Fruit fly (Drosophila melanogaster) whole organism, embryonic: ENCODE data around the gene Rab14.

Source experiments
- Ada2b ChIP-seq: fragments of 200-800 bp; sonication (Bioruptor generic); IDR thresholded peaks from 2 replicates; pipeline ENCODE4 v1.3.6; 2022; ENCODE audit warnings: missing biosample characterization, missing genetic modification characterization
- Atf-2 ChIP-seq: fragments of 200-800 bp; sonication (Bioruptor generic); optimal IDR thresholded peaks from 2 replicates; lab custom pipeline; 2016; ENCODE audit warnings: missing biosample characterization, missing genetic modification characterization
- Atf6 ChIP-seq: fragments of 200-800 bp; sonication (Bioruptor generic); IDR thresholded peaks from 2 replicates; pipeline ENCODE4 v1.3.6; 2022; ENCODE audit warnings: missing biosample characterization, missing genetic modification characterization
- Bteb2 ChIP-seq: fragments of 200-800 bp; sonication (Bioruptor generic); optimal IDR thresholded peaks from 2 replicates; lab custom pipeline; 2016; ENCODE audit warnings: missing biosample characterization, missing genetic modification characterization
- CG10274 ChIP-seq: fragments of 200-800 bp; sonication (Bioruptor generic); optimal IDR thresholded peaks from 3 replicates; lab custom pipeline; 2017; ENCODE audit warnings: missing biosample characterization, mild to moderate bottlenecking, missing genetic modification characterization
- CG10431 ChIP-seq: fragments of 200-800 bp; sonication (Bioruptor generic); optimal IDR thresholded peaks from 3 replicates; lab custom pipeline; 2018; ENCODE audit warnings: missing biosample characterization, mild to moderate bottlenecking, missing genetic modification characterization
- CG10979 ChIP-seq: fragments of 200-800 bp; sonication (Bioruptor generic); optimal IDR thresholded peaks from 2 replicates; lab custom pipeline; 2018; ENCODE audit warnings: missing biosample characterization, mild to moderate bottlenecking, missing genetic modification characterization, moderate library complexity
- CG11504 ChIP-seq: fragments of 200-800 bp; sonication (Bioruptor generic); optimal IDR thresholded peaks from 3 replicates; lab custom pipeline; 2019; ENCODE audit warnings: missing biosample characterization, mild to moderate bottlenecking, missing genetic modification characterization, moderate library complexity
- CG14050 ChIP-seq: fragments of 200-800 bp; sonication (Bioruptor generic); IDR thresholded peaks from 3 replicates; pipeline ENCODE4 v1.3.6; 2022; ENCODE audit warnings: missing biosample characterization, missing genetic modification characterization
- CG1602 ChIP-seq: fragments of 200-800 bp; sonication (Bioruptor generic); optimal IDR thresholded peaks from 3 replicates; lab custom pipeline; 2016; ENCODE audit warnings: missing biosample characterization, missing genetic modification characterization
- CG1603 ChIP-seq: fragments of 200-800 bp; sonication (Bioruptor generic); optimal IDR thresholded peaks from 2 replicates; lab custom pipeline; 2019; ENCODE audit warnings: missing biosample characterization, mild to moderate bottlenecking, missing genetic modification characterization, moderate library complexity
- CG17802 ChIP-seq: fragments of 200-800 bp; sonication (Bioruptor generic); optimal IDR thresholded peaks from 2 replicates; lab custom pipeline; 2018; ENCODE audit warnings: missing biosample characterization, mild to moderate bottlenecking, missing genetic modification characterization, moderate library complexity
- CG2712 ChIP-seq: fragments of 200-800 bp; optimal IDR thresholded peaks from 3 replicates; lab custom pipeline; 2019; ENCODE audit warnings: missing biosample characterization, mild to moderate bottlenecking, missing genetic modification characterization, moderate library complexity
- CG32772 ChIP-seq: fragments of 200-800 bp; sonication (Bioruptor generic); IDR thresholded peaks from 2 replicates; pipeline ENCODE4 v1.3.6; 2022; ENCODE audit warnings: missing biosample characterization, missing genetic modification characterization
- CG34376 ChIP-seq: fragments of 200-800 bp; sonication (Bioruptor generic); optimal IDR thresholded peaks from 2 replicates; lab custom pipeline; 2018; ENCODE audit warnings: missing biosample characterization, mild to moderate bottlenecking, missing genetic modification characterization
- CG3726 ChIP-seq: fragments of 200-800 bp; sonication (Bioruptor generic); IDR thresholded peaks from 3 replicates; pipeline ENCODE4, ENCODE4 v1.3.6; 2022; ENCODE audit warnings: missing biosample characterization, missing genetic modification characterization
- CG4328 ChIP-seq: fragments of 200-800 bp; sonication (Bioruptor generic); optimal IDR thresholded peaks from 3 replicates; lab custom pipeline; 2017; ENCODE audit warnings: missing biosample characterization, missing genetic modification reagents, missing genetic modification characterization
- CG7786 ChIP-seq: fragments of 200-800 bp; sonication (Bioruptor generic); optimal IDR thresholded peaks from 2 replicates; lab custom pipeline; 2016; ENCODE audit warnings: missing biosample characterization, missing genetic modification characterization
- CG8281 ChIP-seq: fragments of 200-800 bp; sonication (Bioruptor generic); optimal IDR thresholded peaks from 2 replicates; lab custom pipeline; 2018; ENCODE audit warnings: missing biosample characterization, mild to moderate bottlenecking, missing genetic modification characterization, moderate library complexity
- CG8388 ChIP-seq: fragments of 200-800 bp; sonication (Bioruptor generic); optimal IDR thresholded peaks from 2 replicates; lab custom pipeline; 2019; ENCODE audit warnings: missing biosample characterization, mild to moderate bottlenecking, missing genetic modification characterization, moderate library complexity
- CG9727 ChIP-seq: fragments of 200-800 bp; sonication (Bioruptor generic); optimal IDR thresholded peaks from 3 replicates; lab custom pipeline; 2017; ENCODE audit warnings: missing biosample characterization, mild to moderate bottlenecking, missing genetic modification characterization
- ERR ChIP-seq: fragments of 200-800 bp; sonication (Bioruptor generic); optimal IDR thresholded peaks from 2 replicates; lab custom pipeline; 2016; ENCODE audit warnings: missing biosample characterization, missing genetic modification characterization
- Ets65A ChIP-seq: fragments of 200-800 bp; sonication (Bioruptor generic); peaks from one replicate; lab custom pipeline; 2016; ENCODE audit warnings: missing biosample characterization, missing genetic modification characterization
- Gsc ChIP-seq: fragments of 200-800 bp; sonication (Bioruptor generic); IDR thresholded peaks from 2 replicates; pipeline ENCODE4 v1.3.6; 2022; ENCODE audit warnings: missing biosample characterization, missing genetic modification characterization
- Hand ChIP-seq: fragments of 200-800 bp; sonication (Bioruptor generic); optimal IDR thresholded peaks from 2 replicates; lab custom pipeline; 2017; ENCODE audit warnings: mild to moderate bottlenecking, missing biosample characterization, missing genetic modification reagents, missing genetic modification characterization
- HmgD ChIP-seq: fragments of 200-800 bp; sonication (Bioruptor generic); optimal IDR thresholded peaks from 3 replicates; lab custom pipeline; 2016; ENCODE audit warnings: missing biosample characterization, missing genetic modification characterization
- Med ChIP-seq: fragments of 200-800 bp; sonication (Bioruptor generic); peaks from one replicate; lab custom pipeline; 2016; ENCODE audit warnings: missing biosample characterization, missing genetic modification characterization, mild to moderate bottlenecking, inconsistent platforms, moderate library complexity
- NC2α ChIP-seq: fragments of 200-800 bp; sonication (Bioruptor generic); optimal IDR thresholded peaks from 2 replicates; lab custom pipeline; 2016; ENCODE audit warnings: missing biosample characterization, missing genetic modification characterization
- NFAT ChIP-seq: fragments of 200-800 bp; sonication (Bioruptor generic); IDR thresholded peaks from 2 replicates; pipeline ENCODE4 v1.3.6; 2022; ENCODE audit warnings: missing biosample characterization, missing genetic modification characterization
- Nf-YA ChIP-seq: fragments of 200-800 bp; sonication (Bioruptor generic); IDR thresholded peaks from 2 replicates; pipeline ENCODE4 v1.3.6; 2022; ENCODE audit warnings: missing biosample characterization, missing genetic modification characterization
- PHDP ChIP-seq: fragments of 200-800 bp; sonication (Bioruptor generic); optimal IDR thresholded peaks from 3 replicates; lab custom pipeline; 2018; ENCODE audit warnings: missing biosample characterization, mild to moderate bottlenecking, missing genetic modification characterization, moderate library complexity
- Pdp1 ChIP-seq, 2 experiments: fragments of 200-800 bp; sonication (Bioruptor generic); optimal IDR thresholded peaks; 3 replicates each; lab custom pipeline; 2016; ENCODE audit warnings: missing biosample characterization in 2 of 2, missing genetic modification characterization in 2 of 2, mild to moderate bottlenecking in 1 of 2, moderate library complexity in 1 of 2
- Ptx1 ChIP-seq: fragments of 200-800 bp; sonication (Bioruptor generic); IDR thresholded peaks from 2 replicates; pipeline ENCODE4 v1.3.6; 2022; ENCODE audit warnings: missing biosample characterization, missing genetic modification characterization
- Sin3A ChIP-seq: fragments of >200 bp; optimal IDR thresholded peaks from 2 replicates; lab custom pipeline; 2018
- TFAM ChIP-seq: fragments of 200-800 bp; sonication (Bioruptor generic); optimal IDR thresholded peaks from 2 replicates; lab custom pipeline; 2017; ENCODE audit warnings: missing biosample characterization, missing genetic modification characterization, inconsistent platforms
- Vsx1 ChIP-seq: fragments of 200-800 bp; sonication (Bioruptor generic); optimal IDR thresholded peaks from 2 replicates; lab custom pipeline; 2017; ENCODE audit warnings: missing biosample characterization, mild to moderate bottlenecking, missing genetic modification characterization, missing genetic modification reagents
- ab ChIP-seq: fragments of 200-800 bp; sonication (Bioruptor generic); optimal IDR thresholded peaks from 2 replicates; lab custom pipeline; 2016; ENCODE audit warnings: missing biosample characterization, missing genetic modification characterization
- al ChIP-seq: fragments of 200-800 bp; sonication (Bioruptor generic); IDR thresholded peaks from 2 replicates; pipeline ENCODE4 v1.3.6; 2022; ENCODE audit warnings: missing biosample characterization, missing genetic modification characterization
- cas ChIP-seq: fragments of 200-800 bp; sonication (Bioruptor generic); IDR thresholded peaks from 2 replicates; pipeline ENCODE4 v1.3.6; 2022; ENCODE audit warnings: missing biosample characterization, missing genetic modification characterization
- cwo ChIP-seq: fragments of 200-800 bp; sonication (Bioruptor generic); optimal IDR thresholded peaks from 3 replicates; lab custom pipeline; 2017; ENCODE audit warnings: missing biosample characterization, missing genetic modification characterization, mild to moderate bottlenecking, moderate library complexity, missing genetic modification reagents
- dan ChIP-seq: fragments of 200-800 bp; sonication (Bioruptor generic); IDR thresholded peaks from 2 replicates; pipeline ENCODE4 v1.3.6; 2022; ENCODE audit warnings: missing biosample characterization, missing genetic modification characterization
- hth ChIP-seq: fragments of >200 bp; optimal IDR thresholded peaks from 2 replicates; lab custom pipeline; 2017; ENCODE audit warnings: inconsistent platforms
- inv ChIP-seq: fragments of 200-800 bp; sonication (Bioruptor generic); IDR thresholded peaks from 2 replicates; pipeline ENCODE4 v1.3.6; 2022; ENCODE audit warnings: missing biosample characterization, missing genetic modification characterization; ENCODE audit not compliant: partially characterized antibody
- jigr1 ChIP-seq: fragments of 200-800 bp; sonication (Bioruptor generic); IDR thresholded peaks from 3 replicates; pipeline ENCODE4 v1.3.6; 2022; ENCODE audit warnings: missing biosample characterization, missing genetic modification characterization
- kah ChIP-seq: fragments of 200-800 bp; sonication (Bioruptor generic); optimal IDR thresholded peaks from 2 replicates; lab custom pipeline; 2018; ENCODE audit warnings: missing biosample characterization, mild to moderate bottlenecking, missing genetic modification characterization
- kni ChIP-seq: fragments of 200-800 bp; sonication (Bioruptor generic); optimal IDR thresholded peaks from 3 replicates; lab custom pipeline; 2017; ENCODE audit warnings: mild to moderate bottlenecking, missing biosample characterization, missing genetic modification reagents, missing genetic modification characterization
- lmd ChIP-seq: fragments of 200-800 bp; sonication (Bioruptor generic); IDR thresholded peaks from 2 replicates; pipeline ENCODE4 v1.3.6; 2022; ENCODE audit warnings: missing biosample characterization, missing genetic modification characterization
- mam ChIP-seq: fragments of 200-800 bp; sonication (Bioruptor generic); optimal IDR thresholded peaks from 3 replicates; lab custom pipeline; 2016; ENCODE audit warnings: missing biosample characterization, missing genetic modification characterization
- row ChIP-seq: fragments of 200-800 bp; sonication (Bioruptor generic); IDR thresholded peaks from 3 replicates; pipeline ENCODE4 v1.3.6; 2022; ENCODE audit warnings: missing biosample characterization, missing genetic modification characterization
- tx ChIP-seq: fragments of 200-800 bp; sonication (Bioruptor generic); optimal IDR thresholded peaks from 2 replicates; lab custom pipeline; 2016; ENCODE audit warnings: missing biosample characterization, missing genetic modification characterization
- vfl ChIP-seq: fragments of 200-800 bp; sonication (Bioruptor generic); optimal IDR thresholded peaks from 2 replicates; lab custom pipeline; 2016; ENCODE audit warnings: missing biosample characterization, missing genetic modification characterization
- wek ChIP-seq: fragments of 200-800 bp; sonication (Bioruptor generic); optimal IDR thresholded peaks from 3 replicates; lab custom pipeline; 2018; ENCODE audit warnings: missing biosample characterization, mild to moderate bottlenecking, missing genetic modification characterization, moderate library complexity

The Rab14 gene

DNA sequence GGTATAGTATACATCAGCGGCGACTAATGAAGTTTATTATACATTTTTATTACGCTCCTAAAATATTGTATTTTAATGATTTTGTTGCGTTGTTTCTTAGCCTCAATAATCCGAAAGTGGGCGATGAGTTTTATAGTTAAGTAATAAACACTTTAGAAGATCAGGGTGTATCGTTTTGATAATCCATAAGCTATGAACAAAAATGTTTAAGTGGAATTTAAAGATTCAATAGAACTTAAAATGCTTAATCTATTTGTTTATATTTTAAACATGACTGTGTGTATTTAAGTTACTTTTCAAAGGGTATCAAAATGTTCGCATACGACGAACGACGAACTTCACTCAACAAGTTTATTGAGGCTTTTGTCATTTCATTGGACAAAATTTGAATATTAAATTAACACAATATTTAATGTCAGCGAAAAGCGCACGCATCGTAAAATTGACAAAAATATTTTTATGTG lies 17.3 kb downstream of the Rab14 start (continued):
- TF ChIP-seq Pdp1 (GFP tag; optimal IDR thresholded peaks at IDR 0.05; lab: Kevin White, UChicago), result peak; percentile 22 to 63
- no peak for TF ChIP-seq Atf-2 (GFP tag; lab: Kevin White, UChicago)
- no peak for TF ChIP-seq TFAM (GFP tag; lab: Kevin White, UChicago)
- TF ChIP-seq CG11504, result peak; percentile 91
- peak; percentile 89 for TF ChIP-seq Ptx1 (GFP tag; lab: Robert Waterston, UW)
- TF ChIP-seq jigr1 (GFP tag; lab: Robert Waterston, UW), result 0 out of 3 replicates have a peak, but pooled peaks have one; percentile 9
- TF ChIP-seq wek (GFP tag; lab: Kevin White, UChicago), result no peak
- no peak for TF ChIP-seq Gsc (GFP tag; lab: Robert Waterston, UW)
- peak; percentile 24 for TF ChIP-seq cwo (GFP tag; lab: Kevin White, UChicago)
- TF ChIP-seq CG8281 (tag; lab: Kevin White, UChicago), result no peak
- no peak for TF ChIP-seq CG10274 (GFP tag; lab: Kevin White, UChicago)
- TF ChIP-seq CG10979 (tag; lab: Kevin White, UChicago), result no peak
- TF ChIP-seq CG34376, result no peak
- peak; percentile 73 for TF ChIP-seq CG8388 (GFP tag; lab: Kevin White, UChicago)
- 0 out of 3 replicates have a peak, but pooled peaks have one; percentile 20 for TF ChIP-seq CG3726 (GFP tag; lab: Robert Waterston, UW)
- TF ChIP-seq inv (GFP tag; lab: Robert Waterston, UW), result no peak
- peak; percentile 77 for TF ChIP-seq CG14050 (GFP tag; lab: Robert Waterston, UW)
- TF ChIP-seq kni, result no peak
- TF ChIP-seq CG10431 (GFP tag; lab: Kevin White, UChicago), result no peak
- TF ChIP-seq CG1603 (tag; lab: Kevin White, UChicago), result peak; percentile 76
- TF ChIP-seq CG4328 (GFP tag; lab: Kevin White, UChicago), result no peak
- peak; percentile 73 for TF ChIP-seq tx (GFP tag; lab: Kevin White, UChicago)
- TF ChIP-seq row, result peak; percentile 86
- TF ChIP-seq hth, result no peak
- TF ChIP-seq Vsx1, result peak; percentile 43
- TF ChIP-seq Sin3A (lab: Kevin White, UChicago), result no peak
- TF ChIP-seq NC2α (GFP tag; lab: Kevin White, UChicago), result no peak
- no peak for TF ChIP-seq Ets65A (GFP tag; lab: Kevin White, UChicago)
- peak; percentile 87 for TF ChIP-seq PHDP (tag; lab: Kevin White, UChicago)
- TF ChIP-seq vfl (GFP tag; lab: Kevin White, UChicago), result peak; percentile 46
- TF ChIP-seq HmgD (GFP tag; lab: Kevin White, UChicago), result no peak
- TF ChIP-seq cas (GFP tag; lab: Robert Waterston, UW), result peak; percentile 24; the same call in 1 of the 2 replicates
- TF ChIP-seq CG32772 (GFP tag; lab: Robert Waterston, UW), result peak; percentile 42; the same call in 1 of the 2 replicates
- TF ChIP-seq dan (GFP tag; lab: Robert Waterston, UW), result no peak
- TF ChIP-seq mam, result peak; percentile 68
- peak; percentile 64 for TF ChIP-seq CG7786 (GFP tag; lab: Kevin White, UChicago)
- TF ChIP-seq CG2712 (tag; lab: Kevin White, UChicago), result peak; percentile 50
- TF ChIP-seq CG9727 (GFP tag; lab: Kevin White, UChicago), result no peak
- TF ChIP-seq CG1602 (GFP tag; lab: Kevin White, UChicago), result peak; percentile 31
- peak; percentile 84 for TF ChIP-seq al
- TF ChIP-seq Ada2b (GFP tag; lab: Robert Waterston, UW), result peak; percentile 72
- TF ChIP-seq CG17802, result no peak
- peak; percentile 85 for TF ChIP-seq lmd
- TF ChIP-seq kah (GFP tag; lab: Kevin White, UChicago), result no peak
- no peak for TF ChIP-seq NFAT (GFP tag; lab: Robert Waterston, UW)
- TF ChIP-seq Bteb2 (GFP tag; lab: Kevin White, UChicago), result peak; percentile 9
- peak; percentile 17 for TF ChIP-seq ab (GFP tag; lab: Kevin White, UChicago)
- TF ChIP-seq Hand (GFP tag; lab: Kevin White, UChicago), result peak; percentile 42
- TF ChIP-seq Atf6 (GFP tag; lab: Robert Waterston, UW), result peak; percentile 68; the same call in 1 of the 2 replicates
- no peak for TF ChIP-seq ERR (GFP tag; lab: Kevin White, UChicago)
- TF ChIP-seq Nf-YA (GFP tag; lab: Robert Waterston, UW), result 0 out of 2 replicates have a peak, but pooled peaks have one; percentile 36
- TF ChIP-seq Med (GFP tag; lab: Kevin White, UChicago), result peak; percentile 84
